Worm (Caenorhabditis elegans) whole organism, early embryonic: ENCODE measurements around the gene nhr-88.
A peak's percentile ranks its signal among the peaks of the same experiment; 100 is the strongest.

Experiments used
- B0310.2 ChIP-seq: sonication (generic microtip); optimal IDR thresholded peaks from 2 replicates; lab custom pipeline; 2016; ENCODE audit warnings: mild to moderate bottlenecking, missing genetic modification characterization, missing compliant biosample characterization
- F13C5.2 ChIP-seq: sonication (generic microtip); optimal IDR thresholded peaks from 2 replicates; lab custom pipeline; 2017; ENCODE audit warnings: mild to moderate bottlenecking, missing genetic modification characterization, inconsistent platforms, missing compliant biosample characterization
- aly-1 ChIP-seq: sonication (generic microtip); optimal IDR thresholded peaks from 2 replicates; lab custom pipeline; 2016; ENCODE audit warnings: missing genetic modification characterization, missing compliant biosample characterization
- ama-1 ChIP-seq: fragments of 150-350 bp; optimal IDR thresholded peaks from 2 replicates; lab custom pipeline; 2014
- ceh-13 ChIP-seq: fragments of 200-800 bp; sonication (Bioruptor generic); optimal IDR thresholded peaks from 2 replicates; lab custom pipeline; 2018; ENCODE audit warnings: mild to moderate bottlenecking, missing genetic modification characterization, missing compliant biosample characterization
- ceh-36 ChIP-seq: sonication (generic microtip); optimal IDR thresholded peaks from 2 replicates; lab custom pipeline; 2016; ENCODE audit warnings: missing genetic modification characterization, inconsistent platforms, missing compliant biosample characterization
- ets-7 ChIP-seq: sonication (generic microtip); optimal IDR thresholded peaks from 2 replicates; lab custom pipeline; 2016; ENCODE audit warnings: missing genotype, missing genetic modification characterization, missing compliant biosample characterization
- flt-1 ChIP-seq: fragments of 200-800 bp; sonication (Bioruptor generic); IDR thresholded peaks from 2 replicates; pipeline ENCODE4 v1.3.6; 2022; ENCODE audit warnings: missing genetic modification characterization, missing compliant biosample characterization
- hmbx-1 ChIP-seq: sonication (generic microtip); optimal IDR thresholded peaks from 2 replicates; lab custom pipeline; 2016; ENCODE audit warnings: mild to moderate bottlenecking, missing genetic modification characterization, missing compliant biosample characterization
- hmg-4 ChIP-seq: fragments of 200-800 bp; sonication (Bioruptor generic); optimal IDR thresholded peaks from 2 replicates; lab custom pipeline; 2018; ENCODE audit warnings: mild to moderate bottlenecking, missing genetic modification characterization, missing compliant biosample characterization
- hnd-1 ChIP-seq: sonication (generic microtip); optimal IDR thresholded peaks from 2 replicates; lab custom pipeline; 2016; ENCODE audit warnings: missing genetic modification characterization, missing compliant biosample characterization
- pes-1 ChIP-seq: fragments of 200-800 bp; sonication (Bioruptor generic); IDR thresholded peaks from 2 replicates; pipeline ENCODE4 v1.3.6; 2022; ENCODE audit warnings: missing genetic modification reagents, missing genetic modification characterization, missing compliant biosample characterization
- scrt-1 ChIP-seq: fragments of 200-800 bp; sonication (Bioruptor generic); IDR thresholded peaks from 2 replicates; pipeline ENCODE4 v1.3.6; 2022; ENCODE audit warnings: missing genetic modification characterization, missing compliant biosample characterization
- sea-1 ChIP-seq: fragments of 200-800 bp; sonication (Bioruptor generic); conservative IDR thresholded peaks from 2 replicates; pipeline ENCODE4 v1.3.6; 2022; ENCODE audit warnings: missing genetic modification characterization, missing compliant biosample characterization
- tbx-11 ChIP-seq: fragments of 200-800 bp; sonication (Bioruptor generic); IDR thresholded peaks from 2 replicates; pipeline ENCODE4 v1.3.6; 2022; ENCODE audit warnings: missing genetic modification characterization, missing compliant biosample characterization
- tbx-37 ChIP-seq: fragments of 200-800 bp; sonication (Bioruptor generic); conservative IDR thresholded peaks from 2 replicates; pipeline ENCODE4 v1.3.6; 2022; ENCODE audit warnings: missing genetic modification reagents, missing genetic modification characterization, missing compliant biosample characterization
- tra-4 ChIP-seq: sonication (generic microtip); optimal IDR thresholded peaks from 2 replicates; lab custom pipeline; 2017; ENCODE audit warnings: missing genetic modification characterization, missing compliant biosample characterization

The nhr-88 gene

ce11 chrII:2976597-2976996, at the start of gene nhr-88:
nhr-88 (plus strand) TSS chrII:2976639.
- TF ChIP-seq ceh-13 (GFP tag; lab: Kevin White, UChicago) (no peak), aly-1 (tag; lab: Kevin White, UChicago) (no peak), ets-7 (tag; lab: Kevin White, UChicago) (no peak)

ce11 chrII:2927533-2927932, 48.9 kb upstream of the nhr-88 start, which contains the start of the genes ZK355.3 and ZK355.8:
ZK355.3 (minus strand) TSS chrII:2927633.
ZK355.8 (plus strand) TSS chrII:2927804.
- TF ChIP-seq sea-1 (GFP tag; lab: Robert Waterston, UW) = 0 out of 2 replicates have a peak, but pooled peaks have one; percentile 36
- TF ChIP-seq hmg-4 (GFP tag; lab: Kevin White, UChicago) = no peak

- TF ChIP-seq scrt-1 (GFP tag; lab: Robert Waterston, UW) (no peak), hmbx-1 (no peak)
Observed at ce11 chrII:2929846-2930245, 46.6 kb upstream of the nhr-88 start.

- TF ChIP-seq tra-4 (tag; lab: Kevin White, UChicago) (no peak), hmg-4 (GFP tag; lab: Kevin White, UChicago) (no peak), hnd-1 (no peak), flt-1 (GFP tag; lab: Robert Waterston, UW) (no peak), ceh-36 (no peak), scrt-1 (GFP tag; lab: Robert Waterston, UW) (no peak), pes-1 (GFP tag; lab: Robert Waterston, UW) (no peak), ets-7 (tag; lab: Kevin White, UChicago) (no peak), tbx-11 (no peak), hmbx-1 (no peak), ceh-13 (GFP tag; lab: Kevin White, UChicago) (no peak)
Observed at ce11 chrII:2930499-2930898, 45.9 kb upstream of the nhr-88 start, which contains the start of the genes irld-64 and irld-63. irld-64 (minus strand) TSS chrII:2930599. irld-63 (plus strand) TSS chrII:2930728.

DNA sequence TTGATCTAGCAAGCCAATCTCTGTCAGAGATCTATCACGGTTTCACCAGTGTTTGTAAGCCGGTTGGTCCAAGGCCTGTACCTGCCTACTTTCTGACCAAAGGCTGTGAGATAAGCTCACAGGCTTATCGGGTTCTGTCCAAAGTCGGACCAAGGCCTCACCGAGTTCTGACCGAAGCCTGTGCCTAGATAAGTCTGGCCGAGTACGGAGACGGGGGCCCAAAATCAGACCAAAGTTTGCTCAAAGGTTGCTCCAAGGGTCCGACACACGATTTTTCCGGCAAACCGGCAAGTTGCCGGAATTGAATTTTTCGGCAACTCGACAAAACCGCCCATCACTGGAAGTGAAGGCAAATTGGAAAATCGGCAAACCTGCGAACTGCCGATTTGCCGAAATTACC, 44.9 kb upstream of the nhr-88 start:
- TF ChIP-seq hnd-1 = no peak
- no peak for TF ChIP-seq scrt-1 (GFP tag; lab: Robert Waterston, UW)
- TF ChIP-seq ceh-36 = no peak
- TF ChIP-seq tbx-11 = no peak
- no peak for TF ChIP-seq hmbx-1
- no peak for TF ChIP-seq pes-1 (GFP tag; lab: Robert Waterston, UW)
- no peak for TF ChIP-seq ama-1 (lab: Kevin White, UChicago)
- TF ChIP-seq ets-7 (tag; lab: Kevin White, UChicago) = no peak
- no peak for TF ChIP-seq tbx-37

ce11 chrII:2934354-2934753, 42.1 kb upstream of the nhr-88 start, which contains the start of gene irld-67:
irld-67 (minus strand) TSS chrII:2934454.
- TF ChIP-seq tbx-37 = no peak
- TF ChIP-seq tbx-11 = no peak
- no peak for TF ChIP-seq hnd-1

- TF ChIP-seq tbx-11 = no peak
- no peak for TF ChIP-seq sea-1 (GFP tag; lab: Robert Waterston, UW)
- no peak for TF ChIP-seq B0310.2 (tag; lab: Kevin White, UChicago)
- TF ChIP-seq hmbx-1 = no peak
- TF ChIP-seq flt-1 (GFP tag; lab: Robert Waterston, UW) = no peak
- no peak for TF ChIP-seq tra-4 (tag; lab: Kevin White, UChicago)
- no peak for TF ChIP-seq ets-7 (tag; lab: Kevin White, UChicago)
- no peak for TF ChIP-seq F13C5.2 (tag; lab: Kevin White, UChicago)
- TF ChIP-seq ceh-13 (GFP tag; lab: Kevin White, UChicago) = no peak
- no peak for TF ChIP-seq pes-1 (GFP tag; lab: Robert Waterston, UW)
Observed at ce11 chrII:2937852-2938251, 38.6 kb upstream of the nhr-88 start, which contains the start of gene irld-65. irld-65 (minus strand) TSS chrII:2937952.

DNA sequence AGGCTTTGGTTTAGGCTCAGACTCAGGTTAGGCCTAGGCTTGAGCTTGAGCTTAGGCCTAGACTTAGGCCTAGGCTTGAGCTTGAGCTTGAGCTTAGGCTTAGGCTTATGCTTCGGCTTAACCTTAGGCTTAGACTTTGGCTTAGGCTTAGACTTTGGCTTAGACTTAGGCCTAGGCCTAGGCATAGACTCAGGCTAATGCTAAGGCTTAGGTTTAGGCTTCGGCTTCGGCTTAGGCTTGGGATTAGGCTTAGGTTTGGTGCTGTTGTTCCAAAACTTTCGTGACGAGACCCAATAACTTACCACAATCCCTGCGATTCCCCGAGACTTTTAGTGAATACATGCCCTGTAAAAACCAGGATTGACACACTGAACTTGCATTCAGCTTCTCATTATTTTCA, 36.8 kb upstream of the nhr-88 start:
- TF ChIP-seq B0310.2 (tag; lab: Kevin White, UChicago) = no peak
- peak; percentile 52 for TF ChIP-seq ceh-36

DNA sequence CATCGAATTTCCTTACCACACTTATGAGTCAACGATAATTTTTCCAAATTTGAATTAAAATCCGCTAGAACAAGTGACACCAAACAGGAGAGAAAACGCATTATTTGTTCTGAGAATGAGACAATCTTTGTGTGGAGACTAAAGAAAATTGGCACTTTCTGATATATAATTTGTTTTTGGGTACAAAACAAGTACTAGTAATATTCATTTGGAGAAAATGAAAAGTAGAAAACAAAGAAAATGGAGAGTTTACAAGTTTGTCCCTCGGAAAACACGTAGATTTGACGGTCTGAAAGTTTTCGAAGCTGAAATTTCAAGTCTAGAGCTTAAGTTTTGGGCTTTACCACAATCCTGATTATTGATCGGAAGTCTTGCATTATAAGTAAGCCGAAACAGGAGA, 35.7 kb upstream of the nhr-88 start, which contains the start of gene irld-66:
Gene irld-66 (minus strand): TSS at position 101 of the 400 bp plus-strand sequence.
- TF ChIP-seq sea-1 (GFP tag; lab: Robert Waterston, UW) (no peak), ama-1 (lab: Kevin White, UChicago) (no peak), tbx-37 (no peak), hnd-1 (no peak), tra-4 (tag; lab: Kevin White, UChicago) (no peak), scrt-1 (GFP tag; lab: Robert Waterston, UW) (no peak), ets-7 (tag; lab: Kevin White, UChicago) (no peak)

ce11 chrII:2943966-2944365, 32.5 kb upstream of the nhr-88 start, which contains the start of the genes irld-50 and irld-49:
irld-50 (minus strand) TSS chrII:2944066.
irld-49 (plus strand) TSS chrII:2944176.
- TF ChIP-seq scrt-1 (GFP tag; lab: Robert Waterston, UW) = no peak
- no peak for TF ChIP-seq hnd-1
- no peak for TF ChIP-seq ceh-13 (GFP tag; lab: Kevin White, UChicago)
- no peak for TF ChIP-seq aly-1 (tag; lab: Kevin White, UChicago)
- no peak for TF ChIP-seq tbx-11
- TF ChIP-seq ceh-36 = no peak
